Worm (Caenorhabditis elegans) whole organism, L3 larva: ENCODE measurements around the gene cyp-35C1.

ENCODE experiments used
- R02D3.7 ChIP-seq: fragments of 150-350 bp; optimal IDR thresholded peaks from 2 replicates; lab custom pipeline; 2014; ENCODE audit warnings: missing biosample characterization, missing genetic modification characterization
- elt-2 ChIP-seq: sonication (generic microtip); optimal IDR thresholded peaks from 2 replicates; lab custom pipeline; 2016; ENCODE audit warnings: missing genetic modification reagents, mild to moderate bottlenecking, missing genetic modification characterization, missing compliant biosample characterization
- fkh-10 ChIP-seq: sonication (generic microtip); optimal IDR thresholded peaks from 2 replicates; lab custom pipeline; 2017; ENCODE audit warnings: missing biosample characterization, missing genetic modification reagents, missing genetic modification characterization
- mdl-1 ChIP-seq: fragments of 150-350 bp; optimal IDR thresholded peaks from 2 replicates; lab custom pipeline; 2014; ENCODE audit warnings: missing biosample characterization, missing genetic modification characterization
- nhr-11 ChIP-seq: fragments of 150-350 bp; optimal IDR thresholded peaks from 2 replicates; lab custom pipeline; 2014; ENCODE audit warnings: missing biosample characterization, missing genetic modification characterization
- nhr-237 ChIP-seq: fragments of 150-350 bp; optimal IDR thresholded peaks from 2 replicates; lab custom pipeline; 2014; ENCODE audit warnings: missing biosample characterization, missing genetic modification characterization
- nhr-28 ChIP-seq: fragments of 150-350 bp; optimal IDR thresholded peaks from 2 replicates; lab custom pipeline; 2014; ENCODE audit warnings: missing biosample characterization, missing genetic modification characterization
- pqm-1 ChIP-seq: fragments of 150-350 bp; optimal IDR thresholded peaks from 2 replicates; lab custom pipeline; 2017; ENCODE audit warnings: missing biosample characterization, missing genetic modification characterization, inconsistent platforms

DNA sequence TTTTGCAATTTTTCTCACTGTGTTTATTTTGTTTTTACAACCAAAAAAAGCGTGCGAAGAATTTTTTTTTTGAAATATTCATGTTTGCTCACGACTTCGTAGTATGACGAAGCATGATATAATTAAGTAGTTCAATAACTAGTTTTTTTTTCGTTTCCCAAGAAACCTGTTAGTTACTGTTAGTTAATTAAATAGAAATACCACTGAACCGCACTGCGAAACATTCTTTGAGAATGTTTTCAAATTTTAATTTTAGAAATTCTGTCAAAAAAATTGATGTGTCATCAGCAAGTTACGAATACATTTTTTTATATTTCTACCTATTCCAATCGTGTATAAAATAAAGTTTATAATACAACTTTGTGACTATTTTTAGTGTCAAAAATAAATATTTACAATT lies 28.1 kb upstream of the cyp-35C1 start, which contains the start of gene srxa-12:
- TF ChIP-seq mdl-1 (tag; lab: Kevin White, UChicago) (no peak), nhr-237 (tag; lab: Kevin White, UChicago) (no peak), elt-2 (tag; lab: Kevin White, UChicago) (no peak), pqm-1 (no peak), nhr-11 (no peak), fkh-10 (GFP tag; lab: Kevin White, UChicago) (no peak), nhr-28 (tag; lab: Kevin White, UChicago) (no peak), R02D3.7 (no peak)
